Worm (Caenorhabditis elegans): ENCODE results near the gene srbc-41.

DNA sequence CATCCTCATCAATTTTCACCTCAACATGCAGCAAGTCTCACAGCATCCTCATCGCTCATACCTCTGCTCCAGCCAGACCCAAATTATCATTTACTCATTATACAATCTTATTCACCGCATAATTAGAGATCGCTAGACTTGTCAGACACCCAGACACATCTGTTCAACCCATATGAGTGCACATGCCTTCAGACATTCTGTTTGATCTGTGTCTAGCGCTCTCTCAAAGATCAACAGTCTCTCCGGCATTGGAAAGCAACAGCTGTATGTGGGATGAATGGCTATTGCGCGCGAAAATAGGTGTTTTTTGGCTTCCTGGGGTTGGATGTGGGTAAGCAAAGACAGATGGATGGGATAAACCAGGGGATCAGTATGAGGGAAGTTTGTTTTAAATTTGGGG lies 42.0 kb downstream of the srbc-41 start:
- TF ChIP-seq mep-1 (tag; optimal IDR thresholded peaks at IDR 0.05) (no peak), nhr-28 (tag; optimal IDR thresholded peaks at IDR 0.05) (no peak)
